Worm (Caenorhabditis elegans) whole organism, L4 larva: ENCODE measurements around the gene str-217.
"Not testable (repeated sequence)": the region's sequence is repeated elsewhere in the genome, so short reads cannot be mapped to it uniquely, and the experiment has no call there.

Source experiments
- Y48G9A.11 ChIP-seq: fragments of 200-800 bp; sonication (Bioruptor generic); IDR thresholded peaks from 2 replicates; pipeline ENCODE4 v1.3.6; 2022; ENCODE audit warnings: missing genetic modification reagents, missing genetic modification characterization, missing compliant biosample characterization
- ama-1 ChIP-seq: fragments of 150-350 bp; optimal IDR thresholded peaks from 2 replicates; lab custom pipeline; 2014; ENCODE audit warnings: inconsistent platforms, mixed read lengths
- ceh-28 ChIP-seq: fragments of 150-350 bp; optimal IDR thresholded peaks from 2 replicates; lab custom pipeline; 2014; ENCODE audit warnings: missing biosample characterization, missing genetic modification reagents, missing genetic modification characterization
- ceh-44 ChIP-seq: fragments of 200-800 bp; sonication (Bioruptor generic); IDR thresholded peaks from 2 replicates; pipeline ENCODE4 v1.3.6; 2022; ENCODE audit warnings: missing genetic modification reagents, missing genetic modification characterization, missing compliant biosample characterization
- ceh-82 ChIP-seq: sonication (generic microtip); optimal IDR thresholded peaks from 2 replicates; lab custom pipeline; 2017; ENCODE audit warnings: missing biosample characterization, missing genetic modification characterization
- dmd-8 ChIP-seq: fragments of 200-800 bp; sonication (Bioruptor generic); IDR thresholded peaks from 2 replicates; pipeline ENCODE4 v1.3.6; 2022; ENCODE audit warnings: missing genetic modification characterization, missing compliant biosample characterization
- dmd-9 ChIP-seq: fragments of 200-800 bp; sonication (Bioruptor generic); IDR thresholded peaks from 2 replicates; pipeline ENCODE4 v1.3.6; 2022; ENCODE audit warnings: missing genetic modification reagents, missing genetic modification characterization, missing compliant biosample characterization
- lin-1 ChIP-seq: fragments of 200-800 bp; sonication (Bioruptor generic); IDR thresholded peaks from 2 replicates; pipeline ENCODE4 v1.3.6; 2022; ENCODE audit warnings: missing genetic modification reagents, missing genetic modification characterization, missing compliant biosample characterization
- lin-13 ChIP-seq: fragments of 150-350 bp; optimal IDR thresholded peaks from 2 replicates; lab custom pipeline; 2014; ENCODE audit warnings: missing biosample characterization, missing genetic modification reagents, missing genetic modification characterization
- lin-15B ChIP-seq: fragments of 150-350 bp; sonication (generic microtip); optimal IDR thresholded peaks from 3 replicates; lab custom pipeline; 2014; ENCODE audit warnings: missing biosample characterization, missing genetic modification characterization
- lin-29 ChIP-seq: fragments of 200-800 bp; sonication (Bioruptor generic); IDR thresholded peaks from 2 replicates; pipeline ENCODE4 v1.3.6; 2022; ENCODE audit warnings: missing genetic modification reagents, missing genetic modification characterization, missing compliant biosample characterization
- madf-5 ChIP-seq, 2 experiments: fragments of 200-800 bp; sonication (Bioruptor generic); IDR thresholded peaks; 2 replicates each; pipeline ENCODE4 v1.3.6; 2022; ENCODE audit warnings: missing compliant biosample characterization in 2 of 2, missing genetic modification characterization in 2 of 2
- mes-2 ChIP-seq: sonication (generic microtip); optimal IDR thresholded peaks from 2 replicates; lab custom pipeline; 2016; ENCODE audit warnings: missing genotype, mild to moderate bottlenecking, missing genetic modification characterization, missing compliant biosample characterization; ENCODE audit not compliant: poor library complexity, severe bottlenecking
- nhr-42 ChIP-seq: fragments of 200-800 bp; sonication (Bioruptor generic); IDR thresholded peaks from 2 replicates; pipeline ENCODE4 v1.3.6; 2022; ENCODE audit warnings: missing genetic modification characterization, missing compliant biosample characterization
- nhr-6 ChIP-seq: fragments of 150-350 bp; optimal IDR thresholded peaks from 2 replicates; lab custom pipeline; 2014; ENCODE audit warnings: missing biosample characterization, missing genetic modification characterization
- sdz-12 ChIP-seq: fragments of 200-800 bp; sonication (Bioruptor generic); optimal IDR thresholded peaks from 2 replicates; lab custom pipeline; 2018; ENCODE audit warnings: mild to moderate bottlenecking, missing genetic modification characterization, missing compliant biosample characterization
- set-16 ChIP-seq: fragments of 200-800 bp; sonication (Bioruptor generic); IDR thresholded peaks from 2 replicates; pipeline ENCODE4 v1.3.6; 2022; ENCODE audit warnings: missing genetic modification reagents, missing genetic modification characterization, missing compliant biosample characterization
- snpc-1.2 ChIP-seq: fragments of 200-800 bp; sonication (Bioruptor generic); IDR thresholded peaks from 2 replicates; pipeline ENCODE4 v1.3.6; 2022; ENCODE audit warnings: missing genetic modification reagents, missing genetic modification characterization, missing compliant biosample characterization
- snpc-4 ChIP-seq: fragments of 150-350 bp; optimal IDR thresholded peaks from 2 replicates; lab custom pipeline; 2014; ENCODE audit warnings: missing biosample characterization, missing genetic modification characterization
- unc-39 ChIP-seq: sonication (generic microtip); optimal IDR thresholded peaks from 2 replicates; lab custom pipeline; 2017; ENCODE audit warnings: missing biosample characterization, missing genetic modification characterization
- unc-62 ChIP-seq, 3 experiments: fragments of 150-350 bp in 1 of 3; sonication (generic microtip); optimal IDR thresholded peaks in 2 of 3; peaks in 1 of 3; 1 replicate in 1 of 3; 2 replicates in 2 of 3; lab custom pipeline; 2014 to 2017; ENCODE audit warnings: missing biosample characterization in 3 of 3, missing genetic modification characterization in 3 of 3, missing genetic modification reagents in 3 of 3, missing genotype in 1 of 3
- zag-1 ChIP-seq: fragments of 150-350 bp; optimal IDR thresholded peaks from 2 replicates; lab custom pipeline; 2014; ENCODE audit warnings: missing biosample characterization, missing genetic modification characterization
- zip-11 ChIP-seq: fragments of 200-800 bp; sonication (Bioruptor generic); IDR thresholded peaks from 2 replicates; pipeline ENCODE4 v1.3.6; 2022; ENCODE audit warnings: missing genetic modification characterization, missing compliant biosample characterization
- zip-2 ChIP-seq: fragments of 150-350 bp; optimal IDR thresholded peaks from 2 replicates; lab custom pipeline; 2014; ENCODE audit warnings: missing biosample characterization, missing genetic modification characterization
- ztf-11 ChIP-seq: fragments of 150-350 bp; optimal IDR thresholded peaks from 2 replicates; lab custom pipeline; 2014; ENCODE audit warnings: missing biosample characterization, missing genetic modification characterization

str-217 gene

ce11 chrV:16951504-16951903 is 48.6 kb downstream of the str-217 start, which contains the start of gene clec-238:
Gene clec-238 (plus strand): TSS chrV:16951804.
- TF ChIP-seq snpc-1.2 (GFP tag; lab: Robert Waterston, UW) (no peak), set-16 (GFP tag; lab: Robert Waterston, UW) (no peak), madf-5 (GFP tag; IDR thresholded peaks at IDR 0.05; lab: Robert Waterston, UW) (no peak), ztf-11 (tag; lab: Kevin White, UChicago) (no peak), lin-15B (tag; lab: Kevin White, UChicago) (no peak)

ce11 chrV:16950036-16950435 is 50.1 kb downstream of the str-217 start:
- no peak for TF ChIP-seq nhr-6 (tag; lab: Kevin White, UChicago)
- TF ChIP-seq sdz-12 (GFP tag; lab: Kevin White, UChicago) = no peak
- TF ChIP-seq unc-62 (GFP tag; optimal IDR thresholded peaks at IDR 0.05 in 1 of 2; lab: Kevin White, UChicago) = no peak
- TF ChIP-seq unc-62 (tag; optimal IDR thresholded peaks at IDR 0.05; lab: Kevin White, UChicago) = no peak
- no peak for TF ChIP-seq zag-1 (tag; lab: Kevin White, UChicago)
- TF ChIP-seq ama-1 = no peak
- no peak for TF ChIP-seq mes-2 (tag; lab: Kevin White, UChicago)
- TF ChIP-seq snpc-4 = no peak
- no peak for TF ChIP-seq dmd-9 (GFP tag; lab: Robert Waterston, UW)
- no peak for TF ChIP-seq unc-39 (tag; lab: Kevin White, UChicago)
- TF ChIP-seq zip-11 (GFP tag; lab: Robert Waterston, UW) = no peak
- no peak for TF ChIP-seq Y48G9A.11 (GFP tag; lab: Robert Waterston, UW)
- TF ChIP-seq lin-29 = no peak
- no peak for TF ChIP-seq zip-2 (tag; lab: Kevin White, UChicago)
- TF ChIP-seq lin-1 (GFP tag; lab: Robert Waterston, UW) = no peak
- no peak for TF ChIP-seq lin-13 (GFP tag; lab: Kevin White, UChicago)
- TF ChIP-seq dmd-8 = no peak
- no peak for TF ChIP-seq nhr-42 (GFP tag; lab: Robert Waterston, UW)
- no peak for TF ChIP-seq ztf-11 (tag; lab: Kevin White, UChicago)
- no peak for TF ChIP-seq set-16 (GFP tag; lab: Robert Waterston, UW)
- TF ChIP-seq ceh-82 (tag; lab: Kevin White, UChicago) = no peak

ce11 chrV:16949609-16950008 is 50.5 kb downstream of the str-217 start, which contains the start of gene fbxa-111:
Gene fbxa-111 (minus strand): TSS chrV:16949709.
- TF ChIP-seq ceh-44; ceh-28 (tag; lab: Kevin White, UChicago); lin-13 (GFP tag; lab: Kevin White, UChicago): not testable (repeated sequence)
- TF ChIP-seq, all 104 proteins: peak for 0; not testable (repeated sequence) for 104
